Fruit fly (Drosophila melanogaster): ENCODE measurements around the gene fbp.

fbp gene

DNA sequence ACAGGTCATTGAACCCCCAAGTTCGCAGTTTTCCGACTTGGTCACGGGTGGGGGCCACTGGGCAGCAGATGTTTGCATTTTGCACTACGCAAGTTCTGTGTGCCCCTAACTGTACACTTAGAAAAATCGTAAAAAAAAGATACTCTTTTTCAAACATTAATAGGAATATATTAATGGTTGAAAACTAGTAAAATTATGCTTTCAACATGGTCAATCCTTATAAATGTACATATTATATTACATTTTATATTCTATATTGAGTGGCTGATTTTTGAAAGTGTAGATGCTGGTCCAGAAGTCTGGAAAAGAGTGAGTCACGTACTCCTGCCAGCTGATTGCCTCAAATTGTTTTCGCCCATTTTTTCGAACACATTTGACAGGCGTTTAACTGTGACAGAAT is 36.8 kb upstream of the fbp start (continued):
- TF ChIP-seq CG8924 (tag; optimal IDR thresholded peaks at IDR 0.05) (peak; percentile 26), Hand (GFP tag; optimal IDR thresholded peaks at IDR 0.05) (peak; percentile 21), CG17612 (GFP tag; IDR thresholded peaks at IDR 0.05) (no peak), ato (GFP tag; IDR thresholded peaks at IDR 0.05; ENCODE audit: partially characterized antibody) (no peak), dmrt99B (tag; optimal IDR thresholded peaks at IDR 0.05) (peak; percentile 37), CG13424 (tag; optimal IDR thresholded peaks at IDR 0.05) (peak; percentile 42), CG7928 (GFP tag; optimal IDR thresholded peaks at IDR 0.05) (no peak), ATbp (GFP tag; optimal IDR thresholded peaks at IDR 0.05) (peak; percentile 24), CG33213 (GFP tag; optimal IDR thresholded peaks at IDR 0.05) (no peak), da (GFP tag; optimal IDR thresholded peaks at IDR 0.05) (no peak), az2 (GFP tag; optimal IDR thresholded peaks at IDR 0.05) (peak; percentile 8), CG17829 (tag; optimal IDR thresholded peaks at IDR 0.05) (peak; percentile 29), CG17186 (GFP tag; optimal IDR thresholded peaks at IDR 0.05) (no peak), CG14014 (GFP tag; IDR thresholded peaks at IDR 0.05) (0 out of 2 replicates have a peak, but pooled peaks have one; percentile 27), prd (optimal IDR thresholded peaks at IDR 0.05) (no peak), prd (GFP tag; IDR thresholded peaks at IDR 0.05) (peak; percentile 33; the same call in 1 of the 3 replicates), psq (GFP tag; optimal IDR thresholded peaks at IDR 0.05) (no peak), emc (GFP tag; optimal IDR thresholded peaks at IDR 0.05) (no peak), CG10321 (GFP tag; IDR thresholded peaks at IDR 0.05) (no peak), CG7357 (GFP tag; IDR thresholded peaks at IDR 0.05) (no peak), Taf1 (GFP tag; IDR thresholded peaks at IDR 0.05) (no peak), pan (optimal IDR thresholded peaks at IDR 0.05) (no peak), pan (GFP tag; optimal IDR thresholded peaks at IDR 0.05 in 1 of 2, IDR thresholded peaks at IDR 0.05 in 1 of 2) (no peak), her (GFP tag; optimal IDR thresholded peaks at IDR 0.05) (no peak), onecut (GFP tag; IDR thresholded peaks at IDR 0.05) (no peak), CG18262 (tag; optimal IDR thresholded peaks at IDR 0.05) (peak; percentile 11), CG10366 (GFP tag; IDR thresholded peaks at IDR 0.05) (no peak), dpn (GFP tag; optimal IDR thresholded peaks at IDR 0.05) (peak in 1 of 2 experiments; percentile 19), unpg (GFP tag; optimal IDR thresholded peaks at IDR 0.05) (peak; percentile 51), CG12769 (tag; optimal IDR thresholded peaks at IDR 0.05) (peak; percentile 5), CG7556 (GFP tag; optimal IDR thresholded peaks at IDR 0.05) (peak; percentile 41), CG10979 (tag; optimal IDR thresholded peaks at IDR 0.05) (peak; percentile 40), nerfin-2 (GFP tag; IDR thresholded peaks at IDR 0.05; ENCODE audit: partially characterized antibody) (no peak), row (GFP tag; IDR thresholded peaks at IDR 0.05) (peak; percentile 53; the same call in 2 of the 3 replicates), CG2712 (tag; optimal IDR thresholded peaks at IDR 0.05) (peak; percentile 36), CG17359 (tag; optimal IDR thresholded peaks at IDR 0.05) (peak; percentile 9), fu2 (GFP tag; optimal IDR thresholded peaks at IDR 0.05) (no peak), D19B (GFP tag; optimal IDR thresholded peaks at IDR 0.05) (no peak), nmo (GFP tag; optimal IDR thresholded peaks at IDR 0.05) (peak; percentile 12), CG3407 (GFP tag; optimal IDR thresholded peaks at IDR 0.05) (no peak), CG18599 (GFP tag; optimal IDR thresholded peaks at IDR 0.05) (peak; percentile 47), CG7786 (GFP tag; optimal IDR thresholded peaks at IDR 0.05) (no peak), CG30020 (tag; optimal IDR thresholded peaks at IDR 0.05) (no peak), Med (GFP tag) (peak; percentile 6), bsh (GFP tag; optimal IDR thresholded peaks at IDR 0.05) (peak in 1 of 2 experiments; percentile 54), sisA (GFP tag; IDR thresholded peaks at IDR 0.05) (peak; percentile 21; the same call in 1 of the 2 replicates), CG7839 (tag; optimal IDR thresholded peaks at IDR 0.05) (peak; percentile 48), mld (GFP tag; IDR thresholded peaks at IDR 0.05; ENCODE audit: partially characterized antibody) (no peak), Fer3 (tag; optimal IDR thresholded peaks at IDR 0.05) (peak; percentile 7), Ptx1 (GFP tag; IDR thresholded peaks at IDR 0.05) (no peak), CG30403 (GFP tag; optimal IDR thresholded peaks at IDR 0.05) (no peak)
